Worm (Caenorhabditis elegans) whole organism, young adult: ENCODE measurements around the gene F18A1.7.

Source experiments
- B0019.2 ChIP-seq: fragments of 200-800 bp; sonication (Bioruptor generic); conservative IDR thresholded peaks from 2 replicates; pipeline ENCODE4 v1.3.6; 2022; ENCODE audit warnings: missing genetic modification reagents, missing genetic modification characterization, missing compliant biosample characterization
- F49E8.2 ChIP-seq: sonication (generic microtip); optimal IDR thresholded peaks from 3 replicates; lab custom pipeline; 2017; ENCODE audit warnings: missing genetic modification characterization, mild to moderate bottlenecking, missing compliant biosample characterization, antibody characterized with exemption, moderate library complexity; ENCODE audit not compliant: insufficient read depth
- F52B5.7 ChIP-seq: sonication (generic microtip); optimal IDR thresholded peaks from 2 replicates; lab custom pipeline; 2016; ENCODE audit warnings: mild to moderate bottlenecking, missing genetic modification characterization, missing compliant biosample characterization
- F55B11.4 ChIP-seq: sonication (generic microtip); optimal IDR thresholded peaks from 2 replicates; lab custom pipeline; 2016; ENCODE audit warnings: missing compliant biosample characterization, missing genetic modification characterization, borderline replicate concordance; ENCODE audit not compliant: insufficient read depth
- K12H6.12 ChIP-seq: fragments of 200-800 bp; sonication (Bioruptor generic); optimal IDR thresholded peaks from 2 replicates; lab custom pipeline; 2018; ENCODE audit warnings: mild to moderate bottlenecking, missing genetic modification characterization, missing compliant biosample characterization
- T07F8.4 ChIP-seq: sonication (generic microtip); optimal IDR thresholded peaks from 2 replicates; lab custom pipeline; 2016; ENCODE audit warnings: mild to moderate bottlenecking, missing genetic modification characterization, moderate library complexity, missing compliant biosample characterization
- Y56A3A.18 ChIP-seq: fragments of 200-800 bp; sonication (Bioruptor generic); IDR thresholded peaks from 2 replicates; pipeline ENCODE4 v1.3.6; 2022; ENCODE audit warnings: missing genetic modification reagents, missing genetic modification characterization, missing compliant biosample characterization
- Y67H2A.10 ChIP-seq: fragments of 200-800 bp; sonication (Bioruptor generic); conservative IDR thresholded peaks from 2 replicates; pipeline ENCODE4 v1.3.6; 2022; ENCODE audit warnings: missing genetic modification reagents, missing genetic modification characterization, missing compliant biosample characterization
- ama-1 ChIP-seq, 3 experiments: fragments of 150-350 bp in 1 of 3; sonication (generic microtip) in 2 of 3; optimal IDR thresholded peaks; 2 replicates each; lab custom pipeline; 2014 to 2018; ENCODE audit warnings: missing biosample characterization in 2 of 3, missing genetic modification characterization in 2 of 3, missing genetic modification reagents in 2 of 3
- athp-1 ChIP-seq: sonication (generic microtip); optimal IDR thresholded peaks from 2 replicates; lab custom pipeline; 2017; ENCODE audit warnings: mild to moderate bottlenecking, missing genetic modification characterization, missing compliant biosample characterization
- ccch-3 ChIP-seq: fragments of 200-800 bp; sonication (Bioruptor generic); optimal IDR thresholded peaks from 2 replicates; lab custom pipeline; 2018; ENCODE audit warnings: mild to moderate bottlenecking, missing genetic modification characterization, missing compliant biosample characterization
- ceh-100 ChIP-seq: fragments of 200-800 bp; sonication (Bioruptor generic); IDR thresholded peaks from 2 replicates; pipeline ENCODE4 v1.3.6; 2022; ENCODE audit warnings: missing genetic modification reagents, missing genetic modification characterization, missing compliant biosample characterization
- efl-1 ChIP-seq: fragments of 150-350 bp; optimal IDR thresholded peaks from 2 replicates; lab custom pipeline; 2014; ENCODE audit warnings: missing biosample characterization, missing genetic modification reagents, missing genetic modification characterization
- ets-4 ChIP-seq: fragments of 200-800 bp; sonication (Bioruptor generic); optimal IDR thresholded peaks from 2 replicates; lab custom pipeline; 2018; ENCODE audit warnings: mild to moderate bottlenecking, missing genetic modification characterization, missing compliant biosample characterization
- him-1 ChIP-seq: sonication (generic microtip); optimal IDR thresholded peaks from 2 replicates; lab custom pipeline; 2016; ENCODE audit warnings: missing genotype, missing genetic modification reagents, missing genetic modification characterization, missing compliant biosample characterization
- hlh-26 ChIP-seq: fragments of 200-800 bp; sonication (Bioruptor generic); conservative IDR thresholded peaks from 2 replicates; pipeline ENCODE4 v1.3.6; 2022; ENCODE audit warnings: missing genetic modification reagents, missing genetic modification characterization, missing compliant biosample characterization
- hrde-1 ChIP-seq: sonication (generic microtip); optimal IDR thresholded peaks from 2 replicates; lab custom pipeline; 2016; ENCODE audit warnings: missing genetic modification characterization, mild to moderate bottlenecking, missing compliant biosample characterization, moderate library complexity, missing genotype, missing genetic modification reagents, borderline replicate concordance
- let-526 ChIP-seq: fragments of 200-800 bp; sonication (Bioruptor generic); IDR thresholded peaks from 2 replicates; pipeline ENCODE4 v1.3.6; 2022; ENCODE audit warnings: missing genetic modification reagents, missing genetic modification characterization, missing compliant biosample characterization
- let-607 ChIP-seq, 2 experiments: fragments of 200-800 bp in 1 of 2; sonication (Bioruptor generic) in 1 of 2; sonication (generic microtip) in 1 of 2; optimal IDR thresholded peaks; 2 replicates each; lab custom pipeline; 2016 to 2018; ENCODE audit warnings: mild to moderate bottlenecking in 2 of 2, missing compliant biosample characterization in 2 of 2, missing genetic modification characterization in 2 of 2, moderate library complexity in 2 of 2, missing genotype in 1 of 2
- lin-26 ChIP-seq: fragments of 200-800 bp; sonication (Bioruptor generic); IDR thresholded peaks from 2 replicates; pipeline ENCODE4 v1.3.6; 2022; ENCODE audit warnings: missing genetic modification reagents, missing genetic modification characterization, missing compliant biosample characterization
- lin-35 ChIP-seq, 3 experiments: fragments of 150-350 bp in 2 of 3; sonication (generic microtip) in 1 of 3; optimal IDR thresholded peaks; 2 replicates each; lab custom pipeline; 2014 to 2018; ENCODE audit warnings: missing biosample characterization in 3 of 3, missing genetic modification characterization in 3 of 3, missing genetic modification reagents in 3 of 3
- lin-40 ChIP-seq: sonication (generic microtip); optimal IDR thresholded peaks from 2 replicates; lab custom pipeline; 2016; ENCODE audit warnings: missing genetic modification characterization, mild to moderate bottlenecking, missing compliant biosample characterization, missing genotype, missing genetic modification reagents
- lir-1 ChIP-seq: fragments of 200-800 bp; sonication (Bioruptor generic); conservative IDR thresholded peaks from 2 replicates; pipeline ENCODE4 v1.3.6; 2022; ENCODE audit warnings: missing genetic modification reagents, missing genetic modification characterization, missing compliant biosample characterization
- lsl-1 ChIP-seq: fragments of 200-800 bp; sonication (Bioruptor generic); optimal IDR thresholded peaks from 2 replicates; lab custom pipeline; 2018; ENCODE audit warnings: mild to moderate bottlenecking, missing genetic modification characterization, moderate library complexity, missing compliant biosample characterization
- nfya-1 ChIP-seq: sonication (generic microtip); optimal IDR thresholded peaks from 2 replicates; lab custom pipeline; 2017; ENCODE audit warnings: antibody characterized with exemption, missing compliant biosample characterization, missing genetic modification characterization, borderline replicate concordance; ENCODE audit not compliant: insufficient read depth
- nhr-80 ChIP-seq: sonication (generic microtip); optimal IDR thresholded peaks from 2 replicates; lab custom pipeline; 2016; ENCODE audit warnings: missing genetic modification characterization, missing compliant biosample characterization
- nhr-90 ChIP-seq: sonication (generic microtip); optimal IDR thresholded peaks from 2 replicates; lab custom pipeline; 2016; ENCODE audit warnings: missing genotype, mild to moderate bottlenecking, missing genetic modification characterization, missing compliant biosample characterization
- pbrm-1 ChIP-seq: fragments of 200-800 bp; sonication (Bioruptor generic); IDR thresholded peaks from 2 replicates; pipeline ENCODE4 v1.3.6; 2022; ENCODE audit warnings: missing genetic modification reagents, missing genetic modification characterization, missing compliant biosample characterization
- rcor-1 ChIP-seq: fragments of 200-800 bp; sonication (Bioruptor generic); IDR thresholded peaks from 2 replicates; pipeline ENCODE4 v1.3.6; 2022; ENCODE audit warnings: missing genetic modification reagents, missing genetic modification characterization, missing compliant biosample characterization
- snpc-1.1 ChIP-seq: sonication (generic microtip); optimal IDR thresholded peaks from 2 replicates; lab custom pipeline; 2017; ENCODE audit warnings: missing genetic modification characterization, mild to moderate bottlenecking, missing compliant biosample characterization, antibody characterized with exemption, moderate library complexity, missing genotype, missing genetic modification reagents; ENCODE audit not compliant: insufficient read depth
- snpc-4 ChIP-seq, 5 experiments: fragments of 150-350 bp in 1 of 5; sonication (generic microtip) in 4 of 5; optimal IDR thresholded peaks; 2 replicates each; lab custom pipeline; 2014 to 2018; ENCODE audit warnings: missing genetic modification characterization in 5 of 5, missing biosample characterization in 3 of 5, antibody characterized with exemption in 2 of 5, mild to moderate bottlenecking in 2 of 5, missing compliant biosample characterization in 2 of 5, missing genotype in 2 of 5, moderate library complexity in 2 of 5, missing genetic modification reagents in 1 of 5
- tbp1 ChIP-seq: fragments of 200-800 bp; sonication (Bioruptor generic); optimal IDR thresholded peaks from 2 replicates; lab custom pipeline; 2018; ENCODE audit warnings: mild to moderate bottlenecking, missing genetic modification characterization, missing compliant biosample characterization
- tbx-9 ChIP-seq: sonication (generic microtip); optimal IDR thresholded peaks from 2 replicates; lab custom pipeline; 2016; ENCODE audit warnings: borderline replicate concordance, missing genetic modification characterization, inconsistent platforms, missing compliant biosample characterization
- tlf-1 ChIP-seq: fragments of 200-800 bp; sonication (Bioruptor generic); optimal IDR thresholded peaks from 2 replicates; lab custom pipeline; 2018; ENCODE audit warnings: mild to moderate bottlenecking, missing genetic modification characterization, missing compliant biosample characterization
- zfh-2 ChIP-seq: fragments of 200-800 bp; sonication (Bioruptor generic); conservative IDR thresholded peaks from 2 replicates; pipeline ENCODE4 v1.3.6; 2022; ENCODE audit warnings: missing genetic modification reagents, missing genetic modification characterization, missing compliant biosample characterization

F18A1.7 gene

ce11 chrII:7699009-7699408 is 35.5 kb upstream of the F18A1.7 start, which contains the start of the genes moa-2 and cdk-11.1:
TSS of gene moa-2 (minus strand) at chrII:7699033.
TSS of gene cdk-11.1 (plus strand) at chrII:7699235.
- TF ChIP-seq lir-1 (GFP tag; lab: Robert Waterston, UW) = no peak
- no peak for TF ChIP-seq athp-1
- peak; percentile 49 for TF ChIP-seq lsl-1 (GFP tag; lab: Kevin White, UChicago)
- TF ChIP-seq K12H6.12 = no peak
- no peak for TF ChIP-seq ceh-100

ce11 chrII:7698406-7698805 is 34.9 kb upstream of the F18A1.7 start, which contains the start of gene B0495.5:
TSS of gene B0495.5 (minus strand) at chrII:7698506.
- no peak for TF ChIP-seq lin-35 (GFP tag; optimal IDR thresholded peaks at IDR 0.05; lab: Kevin White, UChicago)
- no peak for TF ChIP-seq K12H6.12
- TF ChIP-seq let-526 (GFP tag; lab: Robert Waterston, UW) = no peak
- TF ChIP-seq efl-1 (GFP tag; lab: Kevin White, UChicago) = no peak
- no peak for TF ChIP-seq B0019.2 (GFP tag; lab: Robert Waterston, UW)
- no peak for TF ChIP-seq hrde-1 (tag; lab: Kevin White, UChicago)
- TF ChIP-seq ccch-3 (GFP tag; lab: Kevin White, UChicago) = no peak
- TF ChIP-seq Y67H2A.10 (GFP tag; lab: Robert Waterston, UW) = no peak
- no peak for TF ChIP-seq snpc-4 (GFP tag; optimal IDR thresholded peaks at IDR 0.05; lab: Kevin White, UChicago)
- TF ChIP-seq snpc-4 (tag; optimal IDR thresholded peaks at IDR 0.05; lab: Kevin White, UChicago) = no peak
- TF ChIP-seq tbx-9 (tag; lab: Kevin White, UChicago) = no peak
- TF ChIP-seq lin-26 = no peak
- TF ChIP-seq, all 124 proteins: peak for 0

- TF ChIP-seq lin-26 (no peak), snpc-1.1 (tag; lab: Kevin White, UChicago) (no peak), pbrm-1 (GFP tag; lab: Robert Waterston, UW) (no peak), let-526 (GFP tag; lab: Robert Waterston, UW) (no peak), nfya-1 (tag; lab: Kevin White, UChicago) (no peak), hlh-26 (no peak), F52B5.7 (tag; lab: Kevin White, UChicago) (no peak), nhr-90 (tag; lab: Kevin White, UChicago) (no peak), tlf-1 (GFP tag; lab: Kevin White, UChicago) (no peak), ama-1 (optimal IDR thresholded peaks at IDR 0.05; lab: Kevin White, UChicago) (no peak), ama-1 (GFP tag; optimal IDR thresholded peaks at IDR 0.05; lab: Kevin White, UChicago) (no peak), F55B11.4 (tag; lab: Kevin White, UChicago) (no peak), him-1 (tag; lab: Kevin White, UChicago) (no peak), zfh-2 (GFP tag; lab: Robert Waterston, UW) (no peak), T07F8.4 (tag; lab: Kevin White, UChicago) (no peak), rcor-1 (GFP tag; lab: Robert Waterston, UW) (no peak)
Observed at ce11 chrII:7697156-7697555, 33.6 kb upstream of the F18A1.7 start.

ce11 chrII:7695636-7696035 is 32.1 kb upstream of the F18A1.7 start:
- TF ChIP-seq let-607 (tag; optimal IDR thresholded peaks at IDR 0.05; lab: Kevin White, UChicago) = peak; percentile 84 to 85
- peak; percentile 55 for TF ChIP-seq ets-4
- no peak for TF ChIP-seq lin-40 (tag; lab: Kevin White, UChicago)
- TF ChIP-seq F49E8.2 = no peak
- TF ChIP-seq nhr-80 = peak; percentile 97
- no peak for TF ChIP-seq Y56A3A.18 (GFP tag; lab: Robert Waterston, UW)
- TF ChIP-seq tbp1 (GFP tag; lab: Kevin White, UChicago) = no peak
